Fruit fly (Drosophila melanogaster): Measurements from ENCODE around the gene Slimp.

- no peak for TF ChIP-seq salr (GFP tag; optimal IDR thresholded peaks at IDR 0.05)
- no peak for TF ChIP-seq Lpt (GFP tag; optimal IDR thresholded peaks at IDR 0.05)
- no peak for TF ChIP-seq Hr39 (GFP tag; optimal IDR thresholded peaks at IDR 0.05)
- TF ChIP-seq CG11902 (GFP tag; optimal IDR thresholded peaks at IDR 0.05): no peak
These were observed 27.1 kb downstream of the Slimp start for dm6 chr3R:24121669-24122068.

Data from whole organism, prepupa.